Worm (Caenorhabditis elegans): ENCODE measurements around the gene C05D9.9.
A peak's percentile ranks its signal among the peaks of the same experiment; 100 is the strongest.

C05D9.9 gene

DNA sequence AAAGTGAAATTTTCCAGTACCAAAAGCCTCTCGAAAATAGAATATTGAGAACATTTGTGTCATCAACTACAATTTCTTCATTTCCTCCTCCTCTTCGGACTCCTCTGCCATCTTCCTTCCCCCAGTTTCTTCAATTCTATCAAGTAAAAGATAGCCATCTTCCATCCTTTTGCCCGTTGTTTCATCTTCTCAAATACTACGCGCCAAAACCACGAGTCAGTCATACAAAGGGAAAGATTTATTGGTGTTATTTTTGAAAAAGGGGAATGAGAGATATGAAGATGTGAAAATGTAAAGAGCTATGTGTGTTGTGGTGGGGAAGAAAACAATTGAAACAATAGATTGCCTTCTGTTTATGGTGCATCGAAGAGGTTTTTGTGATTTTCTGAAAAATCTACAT, 1.8 kb downstream of the C05D9.9 start:
- TF ChIP-seq blmp-1 (tag; optimal IDR thresholded peaks at IDR 0.05) (peak; percentile 55), lin-39 (tag; optimal IDR thresholded peaks at IDR 0.05) (no peak), nhr-77 (tag; optimal IDR thresholded peaks at IDR 0.05) (no peak), pax-3 (tag; optimal IDR thresholded peaks at IDR 0.05) (no peak), ztf-11 (tag; optimal IDR thresholded peaks at IDR 0.05) (no peak), tbx-2 (tag; optimal IDR thresholded peaks at IDR 0.05) (no peak), nhr-20 (tag; optimal IDR thresholded peaks at IDR 0.05) (peak; percentile 25), ceh-63 (GFP tag; optimal IDR thresholded peaks at IDR 0.05) (no peak), isw-1 (GFP tag; IDR thresholded peaks at IDR 0.05) (no peak), Y116A8C.19 (tag; optimal IDR thresholded peaks at IDR 0.05; ENCODE audit: borderline replicate concordance) (no peak), nhr-47 (tag; optimal IDR thresholded peaks at IDR 0.05) (no peak), lir-3 (tag; optimal IDR thresholded peaks at IDR 0.05; ENCODE audit: poor library complexity) (peak; percentile 30), zag-1 (tag; optimal IDR thresholded peaks at IDR 0.05) (no peak), skn-1 (tag; optimal IDR thresholded peaks at IDR 0.05) (peak; percentile 16), lin-15B (tag; optimal IDR thresholded peaks at IDR 0.05) (no peak), pag-3 (tag; optimal IDR thresholded peaks at IDR 0.05; ENCODE audit: borderline replicate concordance, insufficient read depth) (peak; percentile 61), C34B4.2 (tag; optimal IDR thresholded peaks at IDR 0.05) (no peak), jun-1 (tag; optimal IDR thresholded peaks at IDR 0.05) (no peak), sptf-1 (tag; optimal IDR thresholded peaks at IDR 0.05) (no peak), lin-13 (GFP tag; optimal IDR thresholded peaks at IDR 0.05) (no peak), unc-86 (tag; optimal IDR thresholded peaks at IDR 0.05) (no peak), aly-2 (tag; optimal IDR thresholded peaks at IDR 0.05) (no peak), unc-98 (GFP tag; IDR thresholded peaks at IDR 0.05) (no peak), fkh-4 (tag; optimal IDR thresholded peaks at IDR 0.05; ENCODE audit: borderline replicate concordance) (no peak), nhr-90 (tag; optimal IDR thresholded peaks at IDR 0.05; ENCODE audit: poor library complexity) (no peak), lin-35 (GFP tag; optimal IDR thresholded peaks at IDR 0.05) (peak in 1 of 2 experiments; percentile 41), aha-1 (tag; optimal IDR thresholded peaks at IDR 0.05) (no peak), ceh-90 (tag; optimal IDR thresholded peaks at IDR 0.05) (no peak), elt-2 (tag; optimal IDR thresholded peaks at IDR 0.05) (no peak), egl-27 (tag; optimal IDR thresholded peaks at IDR 0.05) (no peak), grh-1 (GFP tag; IDR thresholded peaks at IDR 0.05) (no peak), unc-130 (tag; optimal IDR thresholded peaks at IDR 0.05) (no peak), unc-62 (GFP tag; optimal IDR thresholded peaks at IDR 0.05) (no peak), nhr-28 (tag; optimal IDR thresholded peaks at IDR 0.05) (no peak), ztf-4 (tag; optimal IDR thresholded peaks at IDR 0.05) (no peak), sox-4 (tag; optimal IDR thresholded peaks at IDR 0.05) (no peak), mab-9 (GFP tag; IDR thresholded peaks at IDR 0.05) (no peak), efl-3 (GFP tag; optimal IDR thresholded peaks at IDR 0.05) (no peak), sup-37 (GFP tag; optimal IDR thresholded peaks at IDR 0.05) (no peak), ceh-82 (tag; optimal IDR thresholded peaks at IDR 0.05) (peak in 1 of 3 experiments; percentile 41), ama-1 (optimal IDR thresholded peaks at IDR 0.05) (no peak), swsn-7 (tag; optimal IDR thresholded peaks at IDR 0.05) (no peak), efl-1 (optimal IDR thresholded peaks at IDR 0.05) (no peak), efl-1 (GFP tag; optimal IDR thresholded peaks at IDR 0.05 in 1 of 2) (no peak), dpl-1 (GFP tag; optimal IDR thresholded peaks at IDR 0.05) (peak in 1 of 3 experiments; percentile 25), nhr-19 (GFP tag; conservative IDR thresholded peaks at IDR 0.05) (no peak), lin-14 (GFP tag; optimal IDR thresholded peaks at IDR 0.05) (peak; percentile 88), snu-23 (GFP tag; optimal IDR thresholded peaks at IDR 0.05) (peak; percentile 68), fkh-10 (GFP tag; optimal IDR thresholded peaks at IDR 0.05) (no peak), tlp-1 (tag; optimal IDR thresholded peaks at IDR 0.05) (no peak), nhr-84 (tag; optimal IDR thresholded peaks at IDR 0.05) (no peak), pqm-1 (tag; optimal IDR thresholded peaks at IDR 0.05) (no peak), nhr-76 (tag; optimal IDR thresholded peaks at IDR 0.05) (no peak), xbp-1 (tag; optimal IDR thresholded peaks at IDR 0.05) (no peak)
